Fruit fly (Drosophila melanogaster) whole organism, wandering third instar larva: ENCODE data around the gene CG14982.

Source experiments
- GATAd ChIP-seq: sonication (Bioruptor generic); optimal IDR thresholded peaks from 2 replicates; lab custom pipeline; 2016; ENCODE audit warnings: missing biosample characterization, missing genetic modification characterization
- Mio ChIP-seq: sonication (Bioruptor generic); optimal IDR thresholded peaks from 2 replicates; lab custom pipeline; 2016; ENCODE audit warnings: missing biosample characterization, missing genetic modification characterization
- Myc ChIP-seq: fragments of >200 bp; optimal IDR thresholded peaks from 2 replicates; lab custom pipeline; 2017
- fru ChIP-seq: fragments of 200-800 bp; sonication (Bioruptor generic); optimal IDR thresholded peaks from 3 replicates; lab custom pipeline; 2016; ENCODE audit warnings: missing biosample characterization, mild to moderate bottlenecking, missing genetic modification characterization
- h ChIP-seq: fragments of 200-800 bp; sonication (Bioruptor generic); optimal IDR thresholded peaks from 3 replicates; lab custom pipeline; 2016; ENCODE audit warnings: missing biosample characterization, mild to moderate bottlenecking, missing genetic modification characterization
- pan ChIP-seq: fragments of >200 bp; optimal IDR thresholded peaks from 2 replicates; lab custom pipeline; 2017
- rgr ChIP-seq: fragments of 200-800 bp; sonication (Bioruptor generic); optimal IDR thresholded peaks from 3 replicates; lab custom pipeline; 2016; ENCODE audit warnings: missing biosample characterization, mild to moderate bottlenecking, missing genetic modification characterization
- usp ChIP-seq: fragments of >200 bp; optimal IDR thresholded peaks from 2 replicates; lab custom pipeline; 2017; ENCODE audit warnings: missing biosample characterization, missing genetic modification characterization

- no peak for TF ChIP-seq rgr
- TF ChIP-seq pan (lab: Kevin White, UChicago), result no peak
- TF ChIP-seq fru (GFP tag; lab: Kevin White, UChicago), result no peak
- TF ChIP-seq GATAd (GFP tag; lab: Kevin White, UChicago), result no peak
- TF ChIP-seq usp (GFP tag; lab: Kevin White, UChicago), result no peak
- TF ChIP-seq Myc (lab: Kevin White, UChicago), result no peak
- no peak for TF ChIP-seq h (GFP tag; lab: Kevin White, UChicago)
- no peak for TF ChIP-seq Mio (GFP tag; lab: Kevin White, UChicago)
Observed at dm6 chr3L:3905111-3905510, 37.4 kb upstream of the CG14982 start, which contains the start of gene ida.
